Fruit fly (Drosophila melanogaster) whole organism, embryonic: ENCODE results near the gene trem.

Experiments used
- Abd-B ChIP-seq: fragments of 200-800 bp; sonication (Bioruptor generic); optimal IDR thresholded peaks from 2 replicates; lab custom pipeline; 2018; ENCODE audit warnings: missing biosample characterization, mild to moderate bottlenecking, missing genetic modification characterization, moderate library complexity
- BEAF-32 ChIP-seq: fragments of 200-800 bp; sonication (Bioruptor generic); optimal IDR thresholded peaks from 3 replicates; lab custom pipeline; 2017; ENCODE audit warnings: missing biosample characterization, missing genetic modification characterization, mild to moderate bottlenecking, moderate library complexity, missing genetic modification reagents
- CG10209 ChIP-seq: fragments of 200-800 bp; sonication (Bioruptor generic); optimal IDR thresholded peaks from 3 replicates; lab custom pipeline; 2017; ENCODE audit warnings: missing biosample characterization, mild to moderate bottlenecking, missing genetic modification characterization, missing genetic modification reagents
- CG11560 ChIP-seq: fragments of 200-800 bp; sonication (Bioruptor generic); IDR thresholded peaks from 3 replicates; pipeline ENCODE4 v1.3.6; 2022; ENCODE audit warnings: missing biosample characterization, missing genetic modification characterization
- CG13287 ChIP-seq: fragments of 200-800 bp; sonication (Bioruptor generic); IDR thresholded peaks from 2 replicates; pipeline ENCODE4 v1.3.6; 2022; ENCODE audit warnings: missing biosample characterization, missing genetic modification characterization; ENCODE audit not compliant: partially characterized antibody
- CG13775 ChIP-seq: fragments of 200-800 bp; sonication (Bioruptor generic); optimal IDR thresholded peaks from 3 replicates; lab custom pipeline; 2017; ENCODE audit warnings: missing biosample characterization, mild to moderate bottlenecking, missing genetic modification characterization
- CG14710 ChIP-seq: fragments of 200-800 bp; sonication (Bioruptor generic); optimal IDR thresholded peaks from 3 replicates; lab custom pipeline; 2019; ENCODE audit warnings: missing biosample characterization, mild to moderate bottlenecking, missing genetic modification characterization, moderate library complexity
- CG14860 ChIP-seq: fragments of 200-800 bp; sonication (Bioruptor generic); IDR thresholded peaks from 3 replicates; pipeline ENCODE4 v1.3.6; 2022; ENCODE audit warnings: missing biosample characterization, missing genetic modification characterization; ENCODE audit not compliant: partially characterized antibody
- CG17385 ChIP-seq: fragments of 200-800 bp; sonication (Bioruptor generic); optimal IDR thresholded peaks from 3 replicates; lab custom pipeline; 2018; ENCODE audit warnings: missing biosample characterization, mild to moderate bottlenecking, missing genetic modification characterization
- CG30020 ChIP-seq: fragments of 200-800 bp; optimal IDR thresholded peaks from 2 replicates; lab custom pipeline; 2019; ENCODE audit warnings: missing biosample characterization, mild to moderate bottlenecking, missing genetic modification characterization, moderate library complexity
- CG4617 ChIP-seq: fragments of 200-800 bp; sonication (Bioruptor generic); optimal IDR thresholded peaks from 3 replicates; lab custom pipeline; 2016; ENCODE audit warnings: missing biosample characterization, missing genetic modification characterization, borderline replicate concordance
- CG6254 ChIP-seq: fragments of 200-800 bp; sonication (Bioruptor generic); optimal IDR thresholded peaks from 3 replicates; lab custom pipeline; 2017; ENCODE audit warnings: mild to moderate bottlenecking, missing biosample characterization, missing genetic modification reagents, missing genetic modification characterization
- CG8290 ChIP-seq, 3 experiments: fragments of 200-800 bp; sonication (Bioruptor generic); optimal IDR thresholded peaks; 2 replicates each; lab custom pipeline; 2016 to 2019; ENCODE audit warnings: missing biosample characterization in 3 of 3, missing genetic modification characterization in 3 of 3, mild to moderate bottlenecking in 2 of 3, moderate library complexity in 1 of 3
- CrebB ChIP-seq: fragments of 200-800 bp; sonication (Bioruptor generic); optimal IDR thresholded peaks from 3 replicates; lab custom pipeline; 2018; ENCODE audit warnings: missing biosample characterization, mild to moderate bottlenecking, missing genetic modification characterization
- Dll ChIP-seq: fragments of 200-800 bp; sonication (Bioruptor generic); IDR thresholded peaks from 4 replicates; pipeline ENCODE4 v1.3.6; 2022; ENCODE audit warnings: missing biosample characterization, missing genetic modification characterization; ENCODE audit not compliant: partially characterized antibody
- Doc3 ChIP-seq: fragments of 200-800 bp; sonication (Bioruptor generic); IDR thresholded peaks from 3 replicates; pipeline ENCODE4 v1.3.6; 2022; ENCODE audit warnings: missing biosample characterization, missing genetic modification characterization; ENCODE audit not compliant: partially characterized antibody
- Dp ChIP-seq: fragments of 200-800 bp; sonication (Bioruptor generic); optimal IDR thresholded peaks from 2 replicates; lab custom pipeline; 2018; ENCODE audit warnings: missing biosample characterization, mild to moderate bottlenecking, missing genetic modification characterization, moderate library complexity
- Dref ChIP-seq: fragments of 200-800 bp; sonication (Bioruptor generic); IDR thresholded peaks from 2 replicates; pipeline ENCODE4 v1.3.6; 2022; ENCODE audit warnings: missing biosample characterization, missing genetic modification characterization
- E2f2 ChIP-seq: fragments of 200-800 bp; sonication (Bioruptor generic); IDR thresholded peaks from 2 replicates; pipeline ENCODE4 v1.3.6; 2022; ENCODE audit warnings: missing biosample characterization, missing genetic modification characterization
- Ets97D ChIP-seq: fragments of 200-800 bp; sonication (Bioruptor generic); optimal IDR thresholded peaks from 3 replicates; lab custom pipeline; 2016; ENCODE audit warnings: missing biosample characterization, missing genetic modification characterization
- Hand ChIP-seq: fragments of 200-800 bp; sonication (Bioruptor generic); optimal IDR thresholded peaks from 2 replicates; lab custom pipeline; 2017; ENCODE audit warnings: mild to moderate bottlenecking, missing biosample characterization, missing genetic modification reagents, missing genetic modification characterization
- HmgD ChIP-seq: fragments of 200-800 bp; sonication (Bioruptor generic); optimal IDR thresholded peaks from 3 replicates; lab custom pipeline; 2016; ENCODE audit warnings: missing biosample characterization, missing genetic modification characterization
- MBD-R2 ChIP-seq: fragments of 200-800 bp; sonication (Bioruptor generic); IDR thresholded peaks from 2 replicates; pipeline ENCODE4 v1.3.6; 2022; ENCODE audit warnings: missing biosample characterization, missing genetic modification characterization
- MESR4 ChIP-seq: fragments of 200-800 bp; sonication (Bioruptor generic); optimal IDR thresholded peaks from 2 replicates; lab custom pipeline; 2018; ENCODE audit warnings: missing biosample characterization, mild to moderate bottlenecking, missing genetic modification characterization, moderate library complexity
- Med ChIP-seq: fragments of 200-800 bp; sonication (Bioruptor generic); peaks from one replicate; lab custom pipeline; 2016; ENCODE audit warnings: missing biosample characterization, missing genetic modification characterization, mild to moderate bottlenecking, inconsistent platforms, moderate library complexity
- Myb ChIP-seq: fragments of 200-800 bp; sonication (Bioruptor generic); optimal IDR thresholded peaks from 2 replicates; lab custom pipeline; 2016; ENCODE audit warnings: missing biosample characterization, missing genetic modification characterization
- Opbp ChIP-seq: fragments of 200-800 bp; sonication (Bioruptor generic); IDR thresholded peaks from 3 replicates; pipeline ENCODE4 v1.3.6; 2022; ENCODE audit warnings: missing biosample characterization, missing genetic modification characterization; ENCODE audit not compliant: partially characterized antibody
- Scr ChIP-seq: fragments of 200-800 bp; sonication (Bioruptor generic); IDR thresholded peaks from 2 replicates; pipeline ENCODE4 v1.3.6; 2022; ENCODE audit warnings: missing biosample characterization, missing genetic modification characterization; ENCODE audit not compliant: partially characterized antibody
- Sin3A ChIP-seq: fragments of >200 bp; optimal IDR thresholded peaks from 2 replicates; lab custom pipeline; 2018
- Sox100B ChIP-seq: fragments of 200-800 bp; sonication (Bioruptor generic); optimal IDR thresholded peaks from 3 replicates; lab custom pipeline; 2018; ENCODE audit warnings: missing biosample characterization, mild to moderate bottlenecking, missing genetic modification characterization
- Sry-δ ChIP-seq: fragments of 200-800 bp; sonication (Bioruptor generic); optimal IDR thresholded peaks from 2 replicates; lab custom pipeline; 2016; ENCODE audit warnings: missing biosample characterization, missing genetic modification characterization
- YL-1 ChIP-seq: fragments of 200-800 bp; sonication (Bioruptor generic); optimal IDR thresholded peaks from 3 replicates; lab custom pipeline; 2017; ENCODE audit warnings: missing biosample characterization, mild to moderate bottlenecking, missing genetic modification characterization
- amos ChIP-seq: fragments of 200-800 bp; sonication (Bioruptor generic); IDR thresholded peaks from 2 replicates; pipeline ENCODE4 v1.3.6; 2022; ENCODE audit warnings: missing biosample characterization, missing genetic modification characterization; ENCODE audit not compliant: partially characterized antibody
- bbx ChIP-seq: fragments of 200-800 bp; sonication (Bioruptor generic); IDR thresholded peaks from 2 replicates; pipeline ENCODE4 v1.3.6; 2022; ENCODE audit warnings: missing biosample characterization, missing genetic modification characterization; ENCODE audit not compliant: partially characterized antibody
- ci ChIP-seq: fragments of 200-800 bp; sonication (Bioruptor generic); IDR thresholded peaks from 3 replicates; pipeline ENCODE4 v1.3.6; 2022; ENCODE audit warnings: missing biosample characterization, missing genetic modification characterization
- gcm ChIP-seq: fragments of 200-800 bp; sonication (Bioruptor generic); optimal IDR thresholded peaks from 2 replicates; lab custom pipeline; 2019; ENCODE audit warnings: missing biosample characterization, mild to moderate bottlenecking, missing genetic modification characterization, moderate library complexity
- grau ChIP-seq: fragments of 200-800 bp; optimal IDR thresholded peaks from 3 replicates; lab custom pipeline; 2019; ENCODE audit warnings: missing biosample characterization, mild to moderate bottlenecking, missing genetic modification characterization, moderate library complexity
- hbn ChIP-seq: fragments of 200-800 bp; sonication (Bioruptor generic); IDR thresholded peaks from 2 replicates; pipeline ENCODE4 v1.3.6; 2022; ENCODE audit warnings: missing biosample characterization, missing genetic modification characterization; ENCODE audit not compliant: partially characterized antibody
- pzg ChIP-seq: fragments of 200-800 bp; sonication (Bioruptor generic); optimal IDR thresholded peaks from 3 replicates; lab custom pipeline; 2018; ENCODE audit warnings: missing biosample characterization, mild to moderate bottlenecking, missing genetic modification characterization, moderate library complexity
- row ChIP-seq: fragments of 200-800 bp; sonication (Bioruptor generic); IDR thresholded peaks from 3 replicates; pipeline ENCODE4 v1.3.6; 2022; ENCODE audit warnings: missing biosample characterization, missing genetic modification characterization
- sd ChIP-seq: fragments of 200-800 bp; sonication (Bioruptor generic); optimal IDR thresholded peaks from 3 replicates; lab custom pipeline; 2018; ENCODE audit warnings: missing biosample characterization, mild to moderate bottlenecking, missing genetic modification characterization, moderate library complexity
- stwl ChIP-seq: fragments of 200-800 bp; sonication (Bioruptor generic); optimal IDR thresholded peaks from 3 replicates; lab custom pipeline; 2018; ENCODE audit warnings: missing biosample characterization, mild to moderate bottlenecking, missing genetic modification characterization, moderate library complexity
- tap ChIP-seq: fragments of 200-800 bp; optimal IDR thresholded peaks from 3 replicates; lab custom pipeline; 2019; ENCODE audit warnings: missing biosample characterization, mild to moderate bottlenecking, missing genetic modification characterization, moderate library complexity
- trem ChIP-seq: fragments of 200-800 bp; optimal IDR thresholded peaks from 3 replicates; lab custom pipeline; 2019; ENCODE audit warnings: missing biosample characterization, mild to moderate bottlenecking, missing genetic modification characterization, moderate library complexity
- unc-4 ChIP-seq: fragments of 200-800 bp; sonication (Bioruptor generic); IDR thresholded peaks from 2 replicates; pipeline ENCODE4 v1.3.6; 2022; ENCODE audit warnings: missing biosample characterization, missing genetic modification characterization; ENCODE audit not compliant: partially characterized antibody
- wdn ChIP-seq: fragments of 200-800 bp; sonication (Bioruptor generic); IDR thresholded peaks from 2 replicates; pipeline ENCODE4 v1.3.6; 2022; ENCODE audit warnings: missing biosample characterization, missing genetic modification characterization
- wek ChIP-seq: fragments of 200-800 bp; sonication (Bioruptor generic); optimal IDR thresholded peaks from 3 replicates; lab custom pipeline; 2018; ENCODE audit warnings: missing biosample characterization, mild to moderate bottlenecking, missing genetic modification characterization, moderate library complexity

Gene trem

DNA sequence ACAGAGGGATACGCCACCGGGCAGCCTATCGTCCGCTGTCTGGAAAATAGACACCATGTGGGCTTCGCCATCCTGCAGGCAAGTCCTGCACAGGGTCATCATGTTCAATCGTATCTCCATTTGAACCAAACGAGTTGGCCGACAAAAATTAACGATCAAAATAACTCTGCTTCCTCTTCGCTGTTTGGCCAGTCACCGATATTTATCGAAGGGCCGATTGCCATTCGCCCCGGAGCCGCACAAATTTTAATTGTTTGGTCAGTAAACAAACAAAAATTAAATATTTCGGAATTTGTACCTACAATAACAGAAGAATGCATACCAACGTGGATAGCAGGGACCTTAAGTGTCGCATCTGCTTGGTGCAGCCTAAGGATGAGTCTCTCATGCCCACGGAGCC is 3.3 kb downstream of the trem start, which contains the start of the genes CG4424 and CG4854:
Gene CG4424 (minus strand): TSS at position 200 of the 400 bp plus-strand sequence.
Gene CG4854 (plus strand): TSS at position 218 of the 400 bp plus-strand sequence.
- TF ChIP-seq CrebB = no peak
- TF ChIP-seq CG10209 (GFP tag; lab: Kevin White, UChicago) = no peak
- TF ChIP-seq Sry-δ (GFP tag; lab: Kevin White, UChicago) = peak; percentile 29
- peak; percentile 49; the same call in 2 of the 4 replicates for TF ChIP-seq Dll (GFP tag; lab: Robert Waterston, UW)
- TF ChIP-seq CG14710 (tag; lab: Kevin White, UChicago) = peak; percentile 5
- peak; percentile 33 for TF ChIP-seq stwl
- peak; percentile 22 for TF ChIP-seq Sin3A (lab: Kevin White, UChicago)
- TF ChIP-seq pzg (GFP tag; lab: Kevin White, UChicago) = peak; percentile 52
- TF ChIP-seq HmgD (GFP tag; lab: Kevin White, UChicago) = no peak
- peak; percentile 58 for TF ChIP-seq E2f2 (GFP tag; lab: Robert Waterston, UW)
- 0 out of 2 replicates have a peak, but pooled peaks have one; percentile 36 for TF ChIP-seq hbn (GFP tag; lab: Robert Waterston, UW)
- no peak for TF ChIP-seq CG13775
- peak; percentile 17 for TF ChIP-seq CG30020 (tag; lab: Kevin White, UChicago)
- peak; percentile 43; the same call in 1 of the 2 replicates for TF ChIP-seq bbx (GFP tag; lab: Robert Waterston, UW)
- TF ChIP-seq MBD-R2 (GFP tag; lab: Robert Waterston, UW) = peak; percentile 96
- TF ChIP-seq CG17385 (GFP tag; lab: Kevin White, UChicago) = peak; percentile 95
- TF ChIP-seq Dp (GFP tag; lab: Kevin White, UChicago) = peak; percentile 42
- peak; percentile 11 for TF ChIP-seq Ets97D (GFP tag; lab: Kevin White, UChicago)
- TF ChIP-seq CG6254 (GFP tag; lab: Kevin White, UChicago) = peak; percentile 89
- 0 out of 3 replicates have a peak, but pooled peaks have one; percentile 32 for TF ChIP-seq row
- peak; percentile 53 for TF ChIP-seq grau (tag; lab: Kevin White, UChicago)
- TF ChIP-seq Dref (GFP tag; lab: Robert Waterston, UW) = peak; percentile 60
- TF ChIP-seq Hand (GFP tag; lab: Kevin White, UChicago) = no peak
- peak; percentile 67 for TF ChIP-seq CG4617
- TF ChIP-seq Myb (GFP tag; lab: Kevin White, UChicago) = peak; percentile 77
- TF ChIP-seq tap (tag; lab: Kevin White, UChicago) = no peak
- peak; percentile 74 for TF ChIP-seq sd (tag; lab: Kevin White, UChicago)
- peak; percentile 51; the same call in 1 of the 2 replicates for TF ChIP-seq amos (GFP tag; lab: Robert Waterston, UW)
- TF ChIP-seq CG14860 = 0 out of 3 replicates have a peak, but pooled peaks have one; percentile 19
- TF ChIP-seq CG11560 = no peak
- peak; percentile 40 for TF ChIP-seq wek (GFP tag; lab: Kevin White, UChicago)
- peak; percentile 45; the same call in 1 of the 3 replicates for TF ChIP-seq Opbp
- peak; percentile 57; the same call in 1 of the 2 replicates for TF ChIP-seq CG13287 (GFP tag; lab: Robert Waterston, UW)
- peak; percentile 25 for TF ChIP-seq YL-1 (GFP tag; lab: Kevin White, UChicago)
- 0 out of 3 replicates have a peak, but pooled peaks have one; percentile 21 for TF ChIP-seq ci (GFP tag; lab: Robert Waterston, UW)
- TF ChIP-seq gcm (GFP tag; lab: Kevin White, UChicago) = no peak
- no peak for TF ChIP-seq CG8290 (GFP tag; optimal IDR thresholded peaks at IDR 0.05; lab: Kevin White, UChicago)
- no peak for TF ChIP-seq CG8290 (tag; optimal IDR thresholded peaks at IDR 0.05; lab: Kevin White, UChicago)
- TF ChIP-seq Sox100B (GFP tag; lab: Kevin White, UChicago) = no peak
- TF ChIP-seq trem (tag; lab: Kevin White, UChicago) = peak; percentile 70
- peak; percentile 56 for TF ChIP-seq BEAF-32 (GFP tag; lab: Kevin White, UChicago)
- peak; percentile 14 for TF ChIP-seq Med (GFP tag; lab: Kevin White, UChicago)
- peak; percentile 34; the same call in 1 of the 2 replicates for TF ChIP-seq Scr (GFP tag; lab: Robert Waterston, UW)
- TF ChIP-seq Doc3 (GFP tag; lab: Robert Waterston, UW) = peak; percentile 41; the same call in 1 of the 3 replicates
- TF ChIP-seq Abd-B (GFP tag; lab: Kevin White, UChicago) = peak; percentile 53
- TF ChIP-seq MESR4 (GFP tag; lab: Kevin White, UChicago) = peak; percentile 46
- peak; percentile 30; the same call in 1 of the 2 replicates for TF ChIP-seq unc-4 (GFP tag; lab: Robert Waterston, UW)
- no peak for TF ChIP-seq wdn (GFP tag; lab: Robert Waterston, UW)
